Fruit fly (Drosophila melanogaster) whole organism, embryonic: ENCODE data around the gene net.

Source experiments
- CG12769 ChIP-seq: fragments of 200-800 bp; sonication (Bioruptor generic); optimal IDR thresholded peaks from 2 replicates; lab custom pipeline; 2019; ENCODE audit warnings: missing biosample characterization, mild to moderate bottlenecking, missing genetic modification characterization, moderate library complexity
- CG12942 ChIP-seq: fragments of 200-800 bp; sonication (Bioruptor generic); optimal IDR thresholded peaks from 3 replicates; lab custom pipeline; 2016; ENCODE audit warnings: missing biosample characterization, missing genetic modification characterization
- CG18476 ChIP-seq: fragments of 200-800 bp; sonication (Bioruptor generic); optimal IDR thresholded peaks from 2 replicates; lab custom pipeline; 2016; ENCODE audit warnings: missing biosample characterization, mild to moderate bottlenecking, missing genetic modification characterization
- CG2202 ChIP-seq: fragments of 200-800 bp; sonication (Bioruptor generic); optimal IDR thresholded peaks from 2 replicates; lab custom pipeline; 2018; ENCODE audit warnings: missing biosample characterization, mild to moderate bottlenecking, missing genetic modification characterization
- CG7839 ChIP-seq: fragments of 200-800 bp; sonication (Bioruptor generic); optimal IDR thresholded peaks from 3 replicates; lab custom pipeline; 2018; ENCODE audit warnings: missing biosample characterization, mild to moderate bottlenecking, missing genetic modification characterization, moderate library complexity
- Dek ChIP-seq: fragments of 200-800 bp; sonication (Bioruptor generic); optimal IDR thresholded peaks from 3 replicates; lab custom pipeline; 2019; ENCODE audit warnings: missing biosample characterization, mild to moderate bottlenecking, missing genetic modification characterization, moderate library complexity
- ham ChIP-seq: fragments of 200-800 bp; sonication (Bioruptor generic); IDR thresholded peaks from 2 replicates; pipeline ENCODE4 v1.3.6; 2022; ENCODE audit warnings: missing biosample characterization, missing genetic modification characterization
- ranshi ChIP-seq: fragments of 200-800 bp; sonication (Bioruptor generic); IDR thresholded peaks from 2 replicates; pipeline ENCODE4 v1.3.6; 2022; ENCODE audit warnings: missing biosample characterization, missing genetic modification characterization
- sc ChIP-seq, 3 experiments: fragments of >200 bp in 2 of 3; fragments of 200-800 bp in 1 of 3; sonication (Bioruptor generic) in 1 of 3; optimal IDR thresholded peaks; 2 replicates in 2 of 3; 3 replicates in 1 of 3; lab custom pipeline; 2017; ENCODE audit warnings: mild to moderate bottlenecking in 1 of 3, missing biosample characterization in 1 of 3, missing genetic modification characterization in 1 of 3, missing genetic modification reagents in 1 of 3
- slbo ChIP-seq: fragments of 200-800 bp; sonication (Bioruptor generic); IDR thresholded peaks from 2 replicates; pipeline ENCODE4 v1.3.6; 2022; ENCODE audit warnings: missing biosample characterization, missing genetic modification characterization

DNA sequence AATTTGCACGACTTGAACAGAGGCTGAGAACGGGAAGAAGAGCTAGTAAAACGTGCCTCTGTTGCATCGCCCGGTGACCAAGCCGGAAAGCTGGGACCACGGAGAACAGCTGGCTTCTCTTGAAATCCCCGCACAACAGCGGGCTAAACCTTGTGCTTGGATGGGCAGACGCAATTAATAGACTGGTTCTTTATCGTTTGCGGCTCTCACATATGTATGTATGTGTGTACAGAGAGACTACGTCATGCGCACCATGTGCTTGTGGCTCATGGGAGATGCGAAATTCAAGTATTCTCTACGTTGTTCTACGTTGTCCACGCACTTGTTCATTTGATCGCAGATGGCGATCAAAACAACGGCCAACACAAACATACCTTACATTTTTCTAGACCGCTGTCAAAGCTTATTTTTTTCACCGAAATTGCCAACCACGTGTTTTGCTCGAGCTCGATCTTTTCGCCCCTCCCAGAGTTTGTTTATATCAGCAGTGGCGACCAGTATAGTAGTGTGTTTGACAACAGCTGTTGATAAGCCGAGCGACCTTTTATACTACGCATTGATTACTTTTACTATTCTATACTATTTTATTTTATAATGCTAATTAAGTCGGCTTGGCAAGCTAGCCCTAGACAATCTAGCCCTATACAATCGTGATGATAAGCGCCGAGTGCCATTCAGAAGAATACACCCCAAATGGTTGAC, 22.1 kb upstream of the net start:
- TF ChIP-seq CG12769 (tag; lab: Kevin White, UChicago) = peak; percentile 67
- TF ChIP-seq slbo (GFP tag; lab: Robert Waterston, UW) = no peak
- no peak for TF ChIP-seq CG18476 (GFP tag; lab: Kevin White, UChicago)
- no peak for TF ChIP-seq CG12942 (GFP tag; lab: Kevin White, UChicago)
- TF ChIP-seq ranshi (GFP tag; lab: Robert Waterston, UW) = no peak
- TF ChIP-seq Dek (tag; lab: Kevin White, UChicago) = peak; percentile 15
- TF ChIP-seq CG2202 (tag; lab: Kevin White, UChicago) = no peak
- TF ChIP-seq sc (optimal IDR thresholded peaks at IDR 0.05; lab: Kevin White, UChicago) = no peak
- no peak for TF ChIP-seq sc (GFP tag; optimal IDR thresholded peaks at IDR 0.05; lab: Kevin White, UChicago)
- no peak for TF ChIP-seq ham (GFP tag; lab: Robert Waterston, UW)
- no peak for TF ChIP-seq CG7839 (tag; lab: Kevin White, UChicago)
